Fruit fly (Drosophila melanogaster): Measurements from ENCODE around the gene CG9399.

Gene CG9399

dm6 chr3R:9527907-9528842 is 45.8 kb downstream of the CG9399 start (continued):
- TF ChIP-seq so (GFP tag; IDR thresholded peaks at IDR 0.05) (peak; percentile 87; the same call in 2 of the 3 replicates), dmrt99B (tag; optimal IDR thresholded peaks at IDR 0.05) (no peak), br (optimal IDR thresholded peaks at IDR 0.05) (no peak), cg (GFP tag; optimal IDR thresholded peaks at IDR 0.05) (peak; percentile 5), CG3838 (GFP tag; optimal IDR thresholded peaks at IDR 0.05) (peak; percentile 19), CG12236 (GFP tag; optimal IDR thresholded peaks at IDR 0.05) (peak; percentile 7), CG14667 (GFP tag; IDR thresholded peaks at IDR 0.05) (peak; percentile 76), Dip3 (GFP tag; optimal IDR thresholded peaks at IDR 0.05) (peak; percentile 86), zen2 (GFP tag; IDR thresholded peaks at IDR 0.05; ENCODE audit: partially characterized antibody) (no peak), CG9932 (GFP tag; IDR thresholded peaks at IDR 0.05) (peak; percentile 91), CG11696 (GFP tag; IDR thresholded peaks at IDR 0.05) (peak; percentile 88), Nf-YC (tag; optimal IDR thresholded peaks at IDR 0.05) (peak; percentile 74), CG4404 (GFP tag; IDR thresholded peaks at IDR 0.05) (peak; percentile 70), CG15269 (tag; optimal IDR thresholded peaks at IDR 0.05) (peak; percentile 87), CG30403 (GFP tag; optimal IDR thresholded peaks at IDR 0.05) (peak; percentile 85), kni (GFP tag; optimal IDR thresholded peaks at IDR 0.05) (no peak), CG17612 (GFP tag; IDR thresholded peaks at IDR 0.05) (peak; percentile 77), CG4820 (GFP tag; optimal IDR thresholded peaks at IDR 0.05) (peak; percentile 81), odd (GFP tag; optimal IDR thresholded peaks at IDR 0.05) (peak; percentile 73), CG9215 (GFP tag; IDR thresholded peaks at IDR 0.05) (peak; percentile 88), nom (GFP tag; optimal IDR thresholded peaks at IDR 0.05) (no peak), Pdp1 (GFP tag; optimal IDR thresholded peaks at IDR 0.05) (peak; percentile 87 to 93), E2f1 (GFP tag; IDR thresholded peaks at IDR 0.05) (peak; percentile 92), gt (GFP tag; IDR thresholded peaks at IDR 0.05) (no peak), vvl (GFP tag; IDR thresholded peaks at IDR 0.05) (peak; percentile 97), org-1 (GFP tag; optimal IDR thresholded peaks at IDR 0.05) (peak; percentile 87), Adf1 (GFP tag; IDR thresholded peaks at IDR 0.05) (peak; percentile 69), CG17328 (GFP tag; IDR thresholded peaks at IDR 0.05) (peak; percentile 76), CG7839 (tag; optimal IDR thresholded peaks at IDR 0.05) (peak; percentile 92), CG1024 (GFP tag; IDR thresholded peaks at IDR 0.05) (peak; percentile 59), twi (tag; optimal IDR thresholded peaks at IDR 0.05) (no peak), gro (GFP tag; optimal IDR thresholded peaks at IDR 0.05) (peak; percentile 98), CG10274 (GFP tag; optimal IDR thresholded peaks at IDR 0.05) (peak; percentile 79), CG6765 (GFP tag; optimal IDR thresholded peaks at IDR 0.05) (peak; percentile 91), NC2α (GFP tag; optimal IDR thresholded peaks at IDR 0.05) (peak; percentile 21), TFAM (GFP tag; optimal IDR thresholded peaks at IDR 0.05) (peak; percentile 37), Hr78 (GFP tag; optimal IDR thresholded peaks at IDR 0.05) (peak in 1 of 2 experiments; percentile 18), CG17385 (GFP tag; optimal IDR thresholded peaks at IDR 0.05) (peak; percentile 77), jing (GFP tag; optimal IDR thresholded peaks at IDR 0.05) (no peak), nerfin-2 (GFP tag; IDR thresholded peaks at IDR 0.05; ENCODE audit: partially characterized antibody) (0 out of 2 replicates have a peak, but pooled peaks have one; percentile 28), ems (GFP tag; optimal IDR thresholded peaks at IDR 0.05) (peak; percentile 93), lmd (GFP tag; IDR thresholded peaks at IDR 0.05) (peak; percentile 93), al (GFP tag; IDR thresholded peaks at IDR 0.05) (peak; percentile 92), gce (GFP tag; IDR thresholded peaks at IDR 0.05) (peak; percentile 82; the same call in 2 of the 3 replicates), exex (tag; optimal IDR thresholded peaks at IDR 0.05) (peak; percentile 86), trem (tag; optimal IDR thresholded peaks at IDR 0.05) (peak; percentile 45), CG12155 (GFP tag; optimal IDR thresholded peaks at IDR 0.05) (peak; percentile 70), tll (GFP tag; optimal IDR thresholded peaks at IDR 0.05) (no peak), Nf-YA (GFP tag; IDR thresholded peaks at IDR 0.05) (peak; percentile 79)

Measured in whole organism, embryonic.